Worm (Caenorhabditis elegans) whole organism, L4/young adult: ENCODE data around the gene B0464.6.

Experiments used
- W03F9.2 ChIP-seq: fragments of 150-350 bp; optimal IDR thresholded peaks from 2 replicates; lab custom pipeline; 2014; ENCODE audit warnings: missing biosample characterization, missing genetic modification characterization
- dao-5 ChIP-seq: sonication (generic microtip); optimal IDR thresholded peaks from 2 replicates; lab custom pipeline; 2016; ENCODE audit warnings: missing genotype, missing genetic modification characterization, moderate library complexity, missing compliant biosample characterization
- him-1 ChIP-seq: sonication (generic microtip); optimal IDR thresholded peaks from 2 replicates; lab custom pipeline; 2016; ENCODE audit warnings: missing genotype, missing genetic modification reagents, missing genetic modification characterization, missing compliant biosample characterization

Gene B0464.6

DNA sequence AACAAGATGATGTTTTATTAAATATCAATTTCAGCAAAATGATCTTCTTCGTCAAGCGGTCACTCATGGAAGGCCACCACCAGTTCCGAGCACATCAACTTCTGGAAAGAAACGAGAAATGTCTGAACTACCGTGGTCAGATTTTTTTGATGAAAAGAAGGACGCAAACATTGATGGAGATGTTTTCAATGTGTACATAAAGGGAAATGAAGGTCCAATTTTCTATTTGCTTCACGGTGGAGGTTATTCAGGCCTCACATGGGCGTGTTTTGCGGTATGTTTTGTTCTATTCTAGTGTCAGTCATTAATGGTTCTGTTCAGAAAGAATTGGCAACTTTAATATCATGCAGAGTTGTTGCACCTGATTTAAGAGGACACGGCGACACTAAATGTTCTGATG lies at the start of gene B0464.6:
B0464.6 (minus strand) TSS at position 101 of the 400 bp plus-strand sequence.
- TF ChIP-seq dao-5 (tag; lab: Kevin White, UChicago): no peak

DNA sequence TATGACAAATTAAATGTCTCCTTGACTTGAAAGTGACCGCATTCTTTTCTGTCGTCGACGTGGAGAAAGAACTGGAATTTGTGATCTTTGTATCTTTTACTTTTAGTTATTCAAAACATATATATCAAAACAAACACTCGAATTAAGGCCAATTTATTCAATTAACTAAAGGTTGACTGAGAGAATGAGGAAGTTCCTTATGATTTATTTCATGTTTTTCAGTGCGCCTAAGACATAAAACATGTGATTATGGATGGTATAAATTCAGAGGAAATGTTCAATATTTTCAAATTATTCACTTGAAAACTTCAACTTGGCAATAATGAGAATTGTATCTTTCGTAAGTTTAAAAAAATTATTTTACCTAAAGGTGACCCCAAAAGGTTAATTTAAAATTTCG lies 47.8 kb upstream of the B0464.6 start, which contains the start of gene F55H2.8:
F55H2.8 (plus strand) TSS at position 301 of the 400 bp plus-strand sequence.
- TF ChIP-seq dao-5 (tag; lab: Kevin White, UChicago) (no peak), W03F9.2 (no peak), him-1 (tag; lab: Kevin White, UChicago) (no peak)

DNA sequence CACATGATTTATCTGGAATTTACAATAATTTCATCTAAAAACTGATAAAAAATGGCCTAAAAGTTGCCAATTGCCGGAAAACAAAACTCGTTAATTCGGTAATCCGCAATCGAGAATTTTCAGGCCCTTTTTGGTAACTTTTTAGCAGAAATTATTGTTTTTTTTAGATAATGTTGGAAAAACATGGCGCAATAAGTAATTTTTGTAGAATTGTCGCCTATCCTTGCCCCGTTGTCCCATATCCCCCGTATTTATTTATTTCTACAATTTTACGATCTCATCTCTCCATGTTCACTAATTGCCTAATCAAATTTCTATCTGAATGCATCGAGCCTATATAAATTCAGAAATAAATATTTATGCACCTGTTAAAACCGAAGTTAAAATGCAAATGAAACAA lies 47.2 kb upstream of the B0464.6 start:
- TF ChIP-seq W03F9.2 (no peak), him-1 (tag; lab: Kevin White, UChicago) (no peak), dao-5 (tag; lab: Kevin White, UChicago) (no peak)

DNA sequence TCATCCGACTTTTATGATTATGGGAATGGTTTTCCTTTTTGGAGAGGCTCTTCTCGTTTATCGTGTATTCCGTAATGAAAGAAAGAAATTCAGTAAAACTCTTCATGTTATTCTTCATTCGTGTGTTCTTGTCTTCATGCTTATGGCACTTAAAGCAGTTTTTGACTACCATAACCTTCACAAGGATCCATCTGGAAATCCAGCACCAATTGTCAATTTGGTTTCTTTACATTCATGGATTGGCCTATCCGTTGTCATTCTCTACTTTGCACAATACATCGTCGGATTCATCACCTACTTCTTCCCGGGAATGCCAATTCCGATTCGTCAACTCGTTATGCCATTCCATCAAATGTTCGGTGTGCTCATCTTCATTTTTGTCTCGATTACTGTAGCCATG lies 45.9 kb upstream of the B0464.6 start:
- no peak for TF ChIP-seq dao-5 (tag; lab: Kevin White, UChicago)
- TF ChIP-seq him-1 (tag; lab: Kevin White, UChicago): no peak
- TF ChIP-seq W03F9.2: no peak

DNA sequence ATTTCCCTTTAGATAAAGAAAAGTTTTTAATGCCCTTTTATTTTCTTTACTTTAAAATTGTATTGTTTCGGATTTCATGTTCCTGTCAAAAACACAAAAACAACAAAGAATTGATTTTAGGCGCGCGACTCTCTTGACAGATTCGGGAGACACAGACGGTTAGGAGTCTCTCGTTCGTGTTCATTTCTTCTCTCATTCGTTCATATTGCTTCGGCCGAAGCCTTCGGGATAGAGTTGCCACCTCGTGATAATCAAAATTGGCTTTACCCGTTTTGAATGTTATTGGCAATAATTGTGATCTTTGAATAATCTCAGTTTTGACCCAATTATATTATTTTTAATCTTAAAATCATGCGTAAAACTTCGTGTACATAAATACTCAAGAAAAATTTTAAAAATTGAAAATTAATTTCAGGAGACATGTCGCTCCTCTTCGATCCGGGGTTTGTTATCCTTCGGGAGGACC lies 45.3 kb upstream of the B0464.6 start, which contains the start of gene F55H2.5:
F55H2.5 (plus strand) TSS at position 416 of the 466 bp plus-strand sequence.
- TF ChIP-seq W03F9.2: no peak
- TF ChIP-seq him-1 (tag; lab: Kevin White, UChicago): no peak
- no peak for TF ChIP-seq dao-5 (tag; lab: Kevin White, UChicago)

DNA sequence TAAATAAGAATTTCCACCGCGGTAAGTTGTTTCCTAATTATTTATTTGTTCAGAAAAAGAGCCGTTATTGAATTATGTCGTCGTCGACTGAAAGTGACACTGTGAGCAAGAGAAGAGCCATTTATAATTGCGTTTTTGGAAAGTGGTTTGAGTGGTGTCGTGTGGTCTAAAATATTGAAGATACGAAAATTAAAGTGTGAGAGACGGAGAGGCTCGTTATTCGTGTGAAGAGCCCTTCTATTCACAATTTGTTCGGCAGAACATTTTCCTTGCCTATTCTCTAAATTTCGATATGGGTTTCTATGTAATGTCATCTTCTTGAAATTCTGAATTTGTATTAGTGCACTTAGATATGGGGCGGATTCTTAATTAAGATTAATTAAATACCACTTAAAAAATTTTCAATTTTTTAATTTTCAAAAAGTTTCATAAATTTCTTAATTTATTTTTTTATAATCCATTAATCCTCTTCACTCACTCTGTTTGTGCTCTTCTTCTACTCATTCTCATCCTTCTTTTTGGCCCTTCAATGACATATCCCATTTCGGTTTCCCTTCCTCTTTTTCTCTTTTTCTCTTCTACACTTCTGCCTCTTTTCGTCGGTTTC lies 44.1 kb upstream of the B0464.6 start:
- TF ChIP-seq him-1 (tag; lab: Kevin White, UChicago) (no peak), W03F9.2 (no peak), dao-5 (tag; lab: Kevin White, UChicago) (peak; percentile 46)

DNA sequence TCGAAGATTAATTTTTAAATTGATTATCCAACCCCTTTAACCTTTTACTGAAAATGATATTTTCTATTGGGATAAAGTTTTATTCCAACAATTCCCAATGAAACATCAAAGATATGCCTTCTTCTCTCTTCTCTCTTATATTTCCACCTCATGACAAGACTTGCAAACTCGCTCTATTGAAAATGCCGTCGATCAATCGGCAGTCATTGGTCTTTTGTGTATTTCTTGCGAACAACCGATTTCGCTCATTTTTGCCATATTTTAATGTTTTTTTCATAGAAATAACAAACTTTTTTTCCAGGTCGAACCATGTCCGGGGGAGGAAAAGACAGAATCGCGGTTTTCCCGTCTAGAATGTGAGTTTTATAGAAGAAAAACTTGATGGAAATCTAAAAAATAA lies 42.0 kb upstream of the B0464.6 start, which contains the start of gene vha-14:
vha-14 (plus strand) TSS at position 302 of the 400 bp plus-strand sequence.
- TF ChIP-seq W03F9.2 (peak; percentile 29), him-1 (tag; lab: Kevin White, UChicago) (no peak)

DNA sequence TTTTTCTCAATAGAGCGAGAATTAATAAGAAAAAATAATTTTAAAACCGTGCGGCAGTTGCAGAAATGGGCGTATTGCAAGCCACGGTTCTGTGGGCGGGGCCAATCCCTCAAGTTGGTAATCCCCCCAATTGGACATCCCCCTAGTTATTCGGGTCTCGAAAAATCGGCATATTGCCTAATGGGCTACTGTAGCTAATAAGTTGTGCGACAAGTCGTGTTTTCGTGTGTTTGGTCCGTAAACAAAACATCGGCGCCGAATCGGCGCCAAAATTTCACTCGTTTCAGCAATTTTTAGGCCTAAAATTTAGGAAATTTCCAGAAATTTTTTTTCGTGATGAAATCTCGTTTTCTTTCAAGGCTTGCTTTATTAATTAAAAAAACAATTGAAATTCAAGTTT lies 38.6 kb upstream of the B0464.6 start:
- TF ChIP-seq him-1 (tag; lab: Kevin White, UChicago): no peak

DNA sequence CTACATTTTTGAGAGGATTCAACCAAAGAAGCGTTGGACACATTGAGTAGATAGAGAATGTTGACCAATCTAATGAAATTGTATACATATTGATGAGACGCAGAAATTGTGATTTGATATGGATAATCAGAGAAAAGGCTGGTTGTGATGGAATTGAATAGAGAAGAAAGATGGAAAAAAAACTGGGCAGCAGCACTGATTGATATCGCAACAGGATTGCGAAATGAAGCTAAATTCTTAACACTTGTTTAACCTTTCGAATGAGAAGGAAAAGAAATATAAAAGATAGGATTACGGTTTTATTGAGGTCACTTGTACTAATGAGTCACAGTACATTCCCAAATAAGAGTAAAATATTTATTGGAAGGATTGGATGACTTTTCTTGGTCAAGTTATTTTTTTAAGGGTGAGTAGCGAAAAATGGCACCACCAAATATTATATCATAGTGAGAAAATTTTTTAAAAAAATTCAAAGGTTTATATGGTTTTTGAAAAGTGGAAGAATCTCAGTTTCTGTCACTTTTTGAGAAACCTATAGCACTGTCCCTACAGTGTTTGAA lies 36.5 kb upstream of the B0464.6 start:
- TF ChIP-seq dao-5 (tag; lab: Kevin White, UChicago): no peak
- TF ChIP-seq W03F9.2: no peak
- TF ChIP-seq him-1 (tag; lab: Kevin White, UChicago): no peak

DNA sequence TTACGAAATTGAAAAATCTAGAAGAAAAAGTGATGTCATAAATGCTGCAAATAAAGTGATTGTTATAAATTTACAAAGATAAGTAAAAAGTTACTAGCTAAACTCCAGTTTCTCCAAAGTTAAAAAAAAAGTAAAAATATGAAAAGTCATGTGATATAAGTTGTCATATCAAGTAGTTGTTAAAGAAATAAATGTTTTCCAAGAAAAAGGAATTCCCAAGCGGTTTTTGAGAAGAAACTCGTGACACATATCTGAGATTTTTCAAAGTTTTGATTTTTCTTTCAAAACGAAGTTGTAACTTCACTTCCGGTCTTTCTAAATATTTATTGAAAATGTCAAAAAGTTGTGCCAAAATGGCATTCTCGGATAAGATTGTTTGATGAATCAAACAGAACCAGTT lies 35.3 kb upstream of the B0464.6 start:
- TF ChIP-seq W03F9.2 (no peak), him-1 (tag; lab: Kevin White, UChicago) (no peak), dao-5 (tag; lab: Kevin White, UChicago) (no peak)

DNA sequence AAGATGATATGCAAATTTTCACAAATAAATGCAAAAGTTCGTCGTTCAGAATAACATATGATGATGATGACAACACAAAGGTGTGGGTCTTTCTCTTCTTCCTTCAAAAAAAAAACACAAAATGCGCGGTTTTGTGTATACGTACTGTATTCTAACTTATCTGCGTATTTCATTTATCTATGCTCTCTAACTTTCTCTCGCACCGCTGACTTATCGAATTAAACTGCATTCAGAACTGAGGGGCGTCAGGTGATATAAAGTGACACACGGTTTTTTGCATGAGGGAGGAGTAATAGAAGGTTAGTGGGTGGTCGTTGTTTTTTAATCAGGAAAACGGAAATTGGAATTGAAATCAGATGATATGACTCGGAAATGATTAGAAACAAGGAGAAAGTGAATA lies 34.5 kb upstream of the B0464.6 start, which contains the start of gene sod-4:
sod-4 (minus strand) TSS at position 109 of the 400 bp plus-strand sequence.
- no peak for TF ChIP-seq W03F9.2
- no peak for TF ChIP-seq him-1 (tag; lab: Kevin White, UChicago)

DNA sequence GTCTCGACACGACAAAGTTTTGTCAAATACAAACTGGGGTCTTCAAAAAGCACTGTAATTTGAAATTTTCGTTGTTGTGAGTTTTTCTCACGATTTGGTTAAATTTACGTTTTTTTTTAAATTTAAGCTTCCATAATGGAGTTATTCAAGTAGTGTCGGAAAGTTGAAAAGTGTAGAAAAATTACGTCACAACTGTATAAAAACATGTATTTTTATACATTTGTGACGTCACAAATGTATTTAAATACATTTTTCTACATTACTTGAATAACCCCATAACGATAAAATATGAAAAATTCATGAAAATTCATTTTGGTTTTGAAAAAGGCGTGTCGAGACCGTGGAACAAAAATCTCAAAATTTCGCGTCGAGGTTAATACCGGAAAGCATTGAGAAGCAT lies 31.6 kb upstream of the B0464.6 start:
- TF ChIP-seq him-1 (tag; lab: Kevin White, UChicago) (no peak), dao-5 (tag; lab: Kevin White, UChicago) (no peak), W03F9.2 (no peak)

DNA sequence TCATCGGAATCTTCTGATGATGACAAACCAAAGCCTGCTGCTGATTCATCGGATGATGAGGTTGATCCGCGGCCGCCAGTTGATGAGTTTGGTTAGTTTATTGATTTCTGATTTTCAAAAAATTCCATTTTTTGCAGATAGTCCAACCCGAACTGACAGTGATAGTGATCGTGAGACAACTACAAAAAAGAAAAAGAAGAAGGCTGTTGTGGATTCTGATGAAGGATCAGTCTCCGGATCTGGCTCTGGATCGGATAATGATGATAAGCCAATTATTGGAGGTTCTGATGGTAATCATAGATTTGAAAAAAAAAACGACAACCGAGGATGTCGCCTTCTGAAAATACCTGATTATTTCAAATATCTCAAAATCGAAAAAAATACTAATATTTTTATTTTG lies 30.3 kb upstream of the B0464.6 start:
- no peak for TF ChIP-seq W03F9.2
- no peak for TF ChIP-seq dao-5 (tag; lab: Kevin White, UChicago)
- TF ChIP-seq him-1 (tag; lab: Kevin White, UChicago): no peak

DNA sequence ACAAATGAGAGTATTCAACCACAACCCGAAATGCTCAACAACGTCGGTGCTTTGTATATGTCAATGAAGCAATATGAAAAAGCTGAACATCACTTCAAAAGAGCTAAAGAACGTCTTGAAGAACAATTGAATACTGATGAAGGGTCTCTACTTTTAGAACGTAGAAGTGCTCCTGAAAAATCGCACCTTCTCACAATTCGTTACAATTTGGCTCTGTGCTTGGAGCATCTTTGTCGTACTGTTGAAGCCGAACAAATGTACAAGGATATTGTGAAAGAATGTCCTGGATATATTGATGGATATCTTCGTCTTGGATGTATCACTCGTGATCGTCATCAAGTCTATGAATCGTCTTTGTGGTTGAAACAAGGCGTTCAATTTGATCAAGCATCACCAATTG lies 28.4 kb upstream of the B0464.6 start:
- TF ChIP-seq him-1 (tag; lab: Kevin White, UChicago) (no peak), dao-5 (tag; lab: Kevin White, UChicago) (no peak), W03F9.2 (no peak)
